Worm (Caenorhabditis elegans): ENCODE measurements around the gene clec-196.

DNA sequence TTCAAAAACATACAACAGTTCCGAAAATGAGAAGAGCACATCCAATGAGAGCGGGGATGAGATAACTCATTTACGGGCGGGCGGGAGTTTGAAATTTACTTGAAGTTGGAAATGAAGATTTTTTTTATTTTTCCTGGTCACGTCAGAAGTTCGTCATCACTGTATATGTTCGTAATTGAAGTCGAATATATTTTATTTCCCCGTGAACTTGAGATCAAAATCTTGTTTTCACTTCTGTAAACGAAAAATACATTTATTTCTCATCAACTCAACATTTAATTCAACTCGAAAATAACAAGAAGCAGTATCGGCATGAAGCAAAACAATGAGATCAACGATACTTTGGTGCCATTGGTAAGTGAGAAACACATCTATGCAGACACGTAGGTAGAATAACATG lies 39.6 kb downstream of the clec-196 start, which contains the start of gene C49C3.20:
- TF ChIP-seq ceh-88 (GFP tag; IDR thresholded peaks at IDR 0.05) (no peak), hlh-4 (tag; optimal IDR thresholded peaks at IDR 0.05) (no peak)

Measured in whole organism, L1 larva.